Worm (Caenorhabditis elegans) whole organism, late embryonic: ENCODE results near the gene T13C5.6.
A peak's percentile ranks its signal among the peaks of the same experiment; 100 is the strongest.

Experiments
- C08G9.2 ChIP-seq: sonication (generic microtip); optimal IDR thresholded peaks from 2 replicates; lab custom pipeline; 2016; ENCODE audit warnings: mild to moderate bottlenecking, missing genetic modification characterization, moderate library complexity, missing compliant biosample characterization
- F13H6.1 ChIP-seq: sonication (generic microtip); optimal IDR thresholded peaks from 2 replicates; lab custom pipeline; 2016; ENCODE audit warnings: missing genetic modification characterization, missing compliant biosample characterization
- K02D7.2 ChIP-seq: sonication (generic microtip); optimal IDR thresholded peaks from 2 replicates; lab custom pipeline; 2017; ENCODE audit warnings: mild to moderate bottlenecking, missing genetic modification characterization, missing compliant biosample characterization
- K09A11.1 ChIP-seq: sonication (generic microtip); optimal IDR thresholded peaks from 2 replicates; lab custom pipeline; 2017; ENCODE audit warnings: antibody characterized with exemption, mild to moderate bottlenecking, missing genetic modification characterization, missing compliant biosample characterization; ENCODE audit not compliant: insufficient read depth
- T23F11.4 ChIP-seq: fragments of 200-800 bp; sonication (Bioruptor generic); optimal IDR thresholded peaks from 2 replicates; lab custom pipeline; 2018; ENCODE audit warnings: mild to moderate bottlenecking, missing genetic modification characterization, missing compliant biosample characterization
- Y22D7AL.16 ChIP-seq: sonication (generic microtip); optimal IDR thresholded peaks from 2 replicates; lab custom pipeline; 2016; ENCODE audit warnings: missing genetic modification characterization, missing compliant biosample characterization
- ama-1 ChIP-seq: fragments of 150-350 bp; optimal IDR thresholded peaks from 2 replicates; lab custom pipeline; 2014
- ceh-14 ChIP-seq: sonication (generic microtip); optimal IDR thresholded peaks from 2 replicates; lab custom pipeline; 2016; ENCODE audit warnings: missing genotype, missing genetic modification characterization, missing compliant biosample characterization
- ceh-18 ChIP-seq: sonication (generic microtip); optimal IDR thresholded peaks from 2 replicates; lab custom pipeline; 2016; ENCODE audit warnings: missing genetic modification characterization, missing compliant biosample characterization
- ceh-19 ChIP-seq: fragments of 200-800 bp; sonication (Bioruptor generic); optimal IDR thresholded peaks from 2 replicates; lab custom pipeline; 2018; ENCODE audit warnings: mild to moderate bottlenecking, missing genetic modification characterization, missing compliant biosample characterization
- ceh-2 ChIP-seq: sonication (generic microtip); optimal IDR thresholded peaks from 2 replicates; lab custom pipeline; 2016; ENCODE audit warnings: missing genotype, missing genetic modification characterization, missing compliant biosample characterization
- ceh-22 ChIP-seq: sonication (generic microtip); optimal IDR thresholded peaks from 2 replicates; lab custom pipeline; 2017; ENCODE audit warnings: missing biosample characterization, missing genetic modification characterization
- ceh-30 ChIP-seq: fragments of 150-350 bp; optimal IDR thresholded peaks from 2 replicates; lab custom pipeline; 2014; ENCODE audit warnings: missing biosample characterization, missing genetic modification characterization
- ceh-31 ChIP-seq: sonication (generic microtip); optimal IDR thresholded peaks from 2 replicates; lab custom pipeline; 2016; ENCODE audit warnings: missing genetic modification characterization, missing compliant biosample characterization
- ceh-34 ChIP-seq: sonication (generic microtip); optimal IDR thresholded peaks from 2 replicates; lab custom pipeline; 2016; ENCODE audit warnings: mild to moderate bottlenecking, missing genetic modification characterization, missing compliant biosample characterization
- ceh-48 ChIP-seq: sonication (generic microtip); optimal IDR thresholded peaks from 2 replicates; lab custom pipeline; 2016; ENCODE audit warnings: missing genetic modification characterization, inconsistent platforms, missing compliant biosample characterization
- ceh-9 ChIP-seq: sonication (generic microtip); optimal IDR thresholded peaks from 2 replicates; lab custom pipeline; 2016; ENCODE audit warnings: mild to moderate bottlenecking, missing genetic modification characterization, inconsistent platforms, missing compliant biosample characterization
- dmd-4 ChIP-seq: sonication (generic microtip); optimal IDR thresholded peaks from 2 replicates; lab custom pipeline; 2016; ENCODE audit warnings: borderline replicate concordance, missing genetic modification characterization, missing compliant biosample characterization
- dve-1 ChIP-seq: sonication (generic microtip); optimal IDR thresholded peaks from 2 replicates; lab custom pipeline; 2017; ENCODE audit warnings: antibody characterized with exemption, mild to moderate bottlenecking, missing genetic modification characterization, missing compliant biosample characterization
- elt-2 ChIP-seq: sonication (generic microtip); optimal IDR thresholded peaks from 2 replicates; lab custom pipeline; 2016; ENCODE audit warnings: missing genetic modification reagents, missing genetic modification characterization, missing compliant biosample characterization
- elt-4 ChIP-seq: sonication (generic microtip); optimal IDR thresholded peaks from 2 replicates; lab custom pipeline; 2016; ENCODE audit warnings: missing genetic modification characterization, missing compliant biosample characterization
- ets-4 ChIP-seq: sonication (generic microtip); optimal IDR thresholded peaks from 2 replicates; lab custom pipeline; 2016; ENCODE audit warnings: missing genetic modification characterization, missing compliant biosample characterization
- eyg-1 ChIP-seq: sonication (generic microtip); optimal IDR thresholded peaks from 2 replicates; lab custom pipeline; 2016; ENCODE audit warnings: missing genotype, missing genetic modification characterization, missing compliant biosample characterization
- fax-1 ChIP-seq: sonication (generic microtip); optimal IDR thresholded peaks from 2 replicates; lab custom pipeline; 2016; ENCODE audit warnings: missing genotype, missing genetic modification characterization, missing compliant biosample characterization
- fkh-10 ChIP-seq: fragments of 150-350 bp; optimal IDR thresholded peaks from 2 replicates; lab custom pipeline; 2014; ENCODE audit warnings: missing biosample characterization, missing genetic modification reagents, missing genetic modification characterization
- fkh-6 ChIP-seq: sonication (generic microtip); optimal IDR thresholded peaks from 2 replicates; lab custom pipeline; 2016; ENCODE audit warnings: missing genetic modification characterization, missing compliant biosample characterization
- hlh-13 ChIP-seq: fragments of 200-800 bp; sonication (Bioruptor generic); optimal IDR thresholded peaks from 2 replicates; lab custom pipeline; 2018; ENCODE audit warnings: mild to moderate bottlenecking, missing genetic modification characterization, missing compliant biosample characterization
- hlh-30 ChIP-seq: sonication (generic microtip); optimal IDR thresholded peaks from 2 replicates; lab custom pipeline; 2017; ENCODE audit warnings: antibody characterized with exemption, missing genetic modification characterization, missing compliant biosample characterization; ENCODE audit not compliant: insufficient read depth
- hlh-6 ChIP-seq: sonication (generic microtip); optimal IDR thresholded peaks from 2 replicates; lab custom pipeline; 2016; ENCODE audit warnings: missing genotype, missing genetic modification characterization, missing compliant biosample characterization
- hlh-8 ChIP-seq: sonication (generic microtip); optimal IDR thresholded peaks from 2 replicates; lab custom pipeline; 2016; ENCODE audit warnings: missing genotype, missing genetic modification characterization, missing compliant biosample characterization
- lim-6 ChIP-seq: sonication (generic microtip); optimal IDR thresholded peaks from 2 replicates; lab custom pipeline; 2016; ENCODE audit warnings: missing genetic modification characterization, missing compliant biosample characterization
- lin-11 ChIP-seq: fragments of 200-800 bp; sonication (Bioruptor generic); optimal IDR thresholded peaks from 2 replicates; lab custom pipeline; 2018; ENCODE audit warnings: mild to moderate bottlenecking, missing genetic modification characterization, missing compliant biosample characterization
- madf-2 ChIP-seq: sonication (generic microtip); optimal IDR thresholded peaks from 2 replicates; lab custom pipeline; 2017; ENCODE audit warnings: missing genetic modification characterization, missing compliant biosample characterization
- mec-3 ChIP-seq: sonication (generic microtip); optimal IDR thresholded peaks from 2 replicates; lab custom pipeline; 2016; ENCODE audit warnings: borderline replicate concordance, missing genetic modification characterization, missing compliant biosample characterization
- nfya-1 ChIP-seq: sonication (generic microtip); optimal IDR thresholded peaks from 2 replicates; lab custom pipeline; 2017; ENCODE audit warnings: missing genetic modification characterization, mild to moderate bottlenecking, missing compliant biosample characterization, antibody characterized with exemption, moderate library complexity
- nhr-232 ChIP-seq: sonication (generic microtip); optimal IDR thresholded peaks from 2 replicates; lab custom pipeline; 2016; ENCODE audit warnings: missing genetic modification characterization, missing compliant biosample characterization
- odd-2 ChIP-seq: sonication (generic microtip); optimal IDR thresholded peaks from 2 replicates; lab custom pipeline; 2017; ENCODE audit warnings: antibody characterized with exemption, mild to moderate bottlenecking, missing genetic modification characterization, missing compliant biosample characterization
- pat-9 ChIP-seq: fragments of 200-800 bp; sonication (Bioruptor generic); optimal IDR thresholded peaks from 2 replicates; lab custom pipeline; 2018; ENCODE audit warnings: mild to moderate bottlenecking, missing genetic modification characterization, moderate library complexity, missing compliant biosample characterization
- pax-1 ChIP-seq: fragments of 150-350 bp; optimal IDR thresholded peaks from 2 replicates; lab custom pipeline; 2014; ENCODE audit warnings: missing biosample characterization, missing genetic modification characterization
- pqm-1 ChIP-seq: sonication (generic microtip); optimal IDR thresholded peaks from 2 replicates; lab custom pipeline; 2016; ENCODE audit warnings: missing genetic modification characterization, missing compliant biosample characterization
- pros-1 ChIP-seq: fragments of 150-350 bp; optimal IDR thresholded peaks from 2 replicates; lab custom pipeline; 2014; ENCODE audit warnings: missing biosample characterization, missing genetic modification reagents, missing genetic modification characterization
- rnt-1 ChIP-seq: sonication (generic microtip); optimal IDR thresholded peaks from 2 replicates; lab custom pipeline; 2016; ENCODE audit warnings: missing genetic modification characterization, missing compliant biosample characterization
- sox-2 ChIP-seq: fragments of 200-800 bp; sonication (Bioruptor generic); IDR thresholded peaks from 2 replicates; pipeline ENCODE4 v1.3.6; 2022; ENCODE audit warnings: missing genetic modification reagents, missing genetic modification characterization, missing compliant biosample characterization
- sox-4 ChIP-seq: sonication (generic microtip); optimal IDR thresholded peaks from 2 replicates; lab custom pipeline; 2017; ENCODE audit warnings: mild to moderate bottlenecking, missing genetic modification characterization, inconsistent platforms, missing compliant biosample characterization
- syd-9 ChIP-seq: sonication (generic microtip); optimal IDR thresholded peaks from 2 replicates; lab custom pipeline; 2016; ENCODE audit warnings: mild to moderate bottlenecking, missing genetic modification characterization, moderate library complexity, missing compliant biosample characterization
- tbx-2 ChIP-seq: sonication (generic microtip); optimal IDR thresholded peaks from 2 replicates; lab custom pipeline; 2016; ENCODE audit warnings: missing genetic modification characterization, missing compliant biosample characterization
- tbx-7 ChIP-seq: sonication (generic microtip); optimal IDR thresholded peaks from 2 replicates; lab custom pipeline; 2016; ENCODE audit warnings: missing genotype, missing genetic modification characterization, missing compliant biosample characterization
- ttx-3 ChIP-seq: sonication (generic microtip); optimal IDR thresholded peaks from 2 replicates; lab custom pipeline; 2016; ENCODE audit warnings: missing genetic modification reagents, missing genetic modification characterization, missing compliant biosample characterization
- unc-3 ChIP-seq, 2 experiments: fragments of 200-800 bp in 1 of 2; sonication (Bioruptor generic) in 1 of 2; sonication (generic microtip) in 1 of 2; conservative IDR thresholded peaks in 1 of 2; optimal IDR thresholded peaks in 1 of 2; 2 replicates each; pipeline versions ENCODE4 v1.3.6 to Lab custom; 2016 to 2022; ENCODE audit warnings: missing compliant biosample characterization in 2 of 2, missing genetic modification characterization in 2 of 2, missing genetic modification reagents in 1 of 2
- unc-55 ChIP-seq: sonication (generic microtip); optimal IDR thresholded peaks from 2 replicates; lab custom pipeline; 2017; ENCODE audit warnings: missing biosample characterization, missing genetic modification reagents, missing genetic modification characterization
- zip-5 ChIP-seq: sonication (generic microtip); optimal IDR thresholded peaks from 2 replicates; lab custom pipeline; 2016; ENCODE audit warnings: missing genetic modification characterization, missing compliant biosample characterization
- ztf-16 ChIP-seq: sonication (generic microtip); optimal IDR thresholded peaks from 2 replicates; lab custom pipeline; 2017; ENCODE audit warnings: missing genetic modification characterization, missing compliant biosample characterization

Gene T13C5.6

ce11 chrX:6207687-6208088, at the start of gene T13C5.6:
T13C5.6 (minus strand) TSS chrX:6207687.
- TF ChIP-seq ama-1 = no peak
- TF ChIP-seq zip-5 = peak; percentile 91
- peak; percentile 97 for TF ChIP-seq T23F11.4 (GFP tag; lab: Kevin White, UChicago)
- TF ChIP-seq sox-2 (GFP tag; lab: Robert Waterston, UW) = peak; percentile 96
- peak; percentile 86 for TF ChIP-seq nfya-1 (tag; lab: Kevin White, UChicago)
- TF ChIP-seq elt-2 (tag; lab: Kevin White, UChicago) = peak; percentile 98
- peak; percentile 97 for TF ChIP-seq fax-1 (tag; lab: Kevin White, UChicago)
- peak; percentile 97 for TF ChIP-seq ceh-31 (tag; lab: Kevin White, UChicago)
- peak; percentile 98 for TF ChIP-seq ceh-34 (tag; lab: Kevin White, UChicago)
- TF ChIP-seq ets-4 (tag; lab: Kevin White, UChicago) = peak; percentile 96
- peak; percentile 98 for TF ChIP-seq hlh-6 (tag; lab: Kevin White, UChicago)
- peak; percentile 82 for TF ChIP-seq K09A11.1 (tag; lab: Kevin White, UChicago)
- TF ChIP-seq eyg-1 = peak; percentile 97
- TF ChIP-seq ceh-22 = peak; percentile 58
- peak; percentile 95 for TF ChIP-seq Y22D7AL.16 (tag; lab: Kevin White, UChicago)
- TF ChIP-seq elt-4 (tag; lab: Kevin White, UChicago) = peak; percentile 95
- TF ChIP-seq nhr-232 = peak; percentile 96
- TF ChIP-seq pat-9 (tag; lab: Kevin White, UChicago) = peak; percentile 98
- TF ChIP-seq lin-11 (tag; lab: Kevin White, UChicago) = peak; percentile 92
- peak; percentile 89 for TF ChIP-seq tbx-7 (tag; lab: Kevin White, UChicago)
- TF ChIP-seq hlh-13 (GFP tag; lab: Kevin White, UChicago) = peak; percentile 96
- peak; percentile 97 for TF ChIP-seq ceh-18 (tag; lab: Kevin White, UChicago)
- peak; percentile 93 for TF ChIP-seq K02D7.2
- TF ChIP-seq pax-1 (tag; lab: Kevin White, UChicago) = no peak
- peak; percentile 96 for TF ChIP-seq dmd-4 (tag; lab: Kevin White, UChicago)
- TF ChIP-seq dve-1 (tag; lab: Kevin White, UChicago) = peak; percentile 94
- TF ChIP-seq ceh-19 = peak; percentile 97
- peak; percentile 98 for TF ChIP-seq rnt-1
- TF ChIP-seq hlh-8 (tag; lab: Kevin White, UChicago) = peak; percentile 97
- peak; percentile 98 for TF ChIP-seq ceh-2 (tag; lab: Kevin White, UChicago)
- peak; percentile 97 for TF ChIP-seq ceh-30
- peak; percentile 98 for TF ChIP-seq tbx-2 (tag; lab: Kevin White, UChicago)
- peak; percentile 98 for TF ChIP-seq ztf-16 (tag; lab: Kevin White, UChicago)
- peak; percentile 97 for TF ChIP-seq ceh-14 (tag; lab: Kevin White, UChicago)
- TF ChIP-seq fkh-6 (tag; lab: Kevin White, UChicago) = peak; percentile 97
- TF ChIP-seq syd-9 (tag; lab: Kevin White, UChicago) = peak; percentile 97
- TF ChIP-seq unc-3 (GFP tag; conservative IDR thresholded peaks at IDR 0.05; lab: Robert Waterston, UW) = peak; percentile 98
- peak; percentile 95 for TF ChIP-seq unc-3 (tag; optimal IDR thresholded peaks at IDR 0.05; lab: Kevin White, UChicago)
- TF ChIP-seq ttx-3 (tag; lab: Kevin White, UChicago) = peak; percentile 95
- peak; percentile 99 for TF ChIP-seq sox-4
- TF ChIP-seq ceh-9 (tag; lab: Kevin White, UChicago) = peak; percentile 96
- TF ChIP-seq odd-2 (tag; lab: Kevin White, UChicago) = peak; percentile 74
- TF ChIP-seq pros-1 (tag; lab: Kevin White, UChicago) = peak; percentile 66
- peak; percentile 95 for TF ChIP-seq C08G9.2 (tag; lab: Kevin White, UChicago)
- peak; percentile 97 for TF ChIP-seq mec-3 (tag; lab: Kevin White, UChicago)
- peak; percentile 93 for TF ChIP-seq ceh-48 (tag; lab: Kevin White, UChicago)
- peak; percentile 62 for TF ChIP-seq hlh-30 (tag; lab: Kevin White, UChicago)
- peak; percentile 82 for TF ChIP-seq fkh-10 (GFP tag; lab: Kevin White, UChicago)
- TF ChIP-seq unc-55 (GFP tag; lab: Kevin White, UChicago) = peak; percentile 47
- peak; percentile 96 for TF ChIP-seq F13H6.1
- peak; percentile 92 for TF ChIP-seq pqm-1
- peak; percentile 96 for TF ChIP-seq lim-6 (tag; lab: Kevin White, UChicago)
- peak; percentile 95 for TF ChIP-seq madf-2 (tag; lab: Kevin White, UChicago)
